Worm (Caenorhabditis elegans): ENCODE results near the gene eat-4.
A peak's percentile ranks its signal among the peaks of the same experiment; 100 is the strongest.

The eat-4 gene

ce11 chrIII:9118314-9118850 is 18.3 kb upstream of the eat-4 start, which contains the start of gene grl-11:
grl-11 (minus strand) TSS chrIII:9118364.
- TF ChIP-seq nhr-11 (tag; optimal IDR thresholded peaks at IDR 0.05), result no peak
- no peak for TF ChIP-seq nhr-47 (tag; optimal IDR thresholded peaks at IDR 0.05)
- peak; percentile 36 for TF ChIP-seq rnt-1 (tag; optimal IDR thresholded peaks at IDR 0.05)
- TF ChIP-seq ama-1 (optimal IDR thresholded peaks at IDR 0.05), result no peak

ce11 chrIII:9118921-9119606 is 17.6 kb upstream of the eat-4 start, which contains the start of gene ced-11:
ced-11 (plus strand) TSS chrIII:9119556.
- TF ChIP-seq lin-14 (GFP tag; optimal IDR thresholded peaks at IDR 0.05), result peak; percentile 71
- TF ChIP-seq C16A3.4 (tag; optimal IDR thresholded peaks at IDR 0.05), result no peak
- TF ChIP-seq pax-3 (tag; optimal IDR thresholded peaks at IDR 0.05), result no peak
- TF ChIP-seq lin-13 (GFP tag; optimal IDR thresholded peaks at IDR 0.05), result no peak
- no peak for TF ChIP-seq isw-1 (GFP tag; IDR thresholded peaks at IDR 0.05)
- TF ChIP-seq mep-1 (tag; optimal IDR thresholded peaks at IDR 0.05), result no peak
- TF ChIP-seq nhr-90 (tag; optimal IDR thresholded peaks at IDR 0.05; ENCODE audit: poor library complexity), result peak; percentile 5
- TF ChIP-seq ets-5 (GFP tag; IDR thresholded peaks at IDR 0.05), result no peak
- TF ChIP-seq tbx-2 (tag; optimal IDR thresholded peaks at IDR 0.05), result peak; percentile 49
- no peak for TF ChIP-seq C34B4.2 (tag; optimal IDR thresholded peaks at IDR 0.05)
- TF ChIP-seq unc-86 (tag; optimal IDR thresholded peaks at IDR 0.05), result no peak
- no peak for TF ChIP-seq xbp-1 (tag; optimal IDR thresholded peaks at IDR 0.05)
- TF ChIP-seq swsn-7 (tag; optimal IDR thresholded peaks at IDR 0.05), result no peak
- no peak for TF ChIP-seq snu-23 (GFP tag; optimal IDR thresholded peaks at IDR 0.05)
- no peak for TF ChIP-seq ces-1 (GFP tag; optimal IDR thresholded peaks at IDR 0.05)
- TF ChIP-seq zag-1 (tag; optimal IDR thresholded peaks at IDR 0.05), result no peak
- peak in 1 of 2 experiments; percentile 20 for TF ChIP-seq lin-35 (GFP tag; optimal IDR thresholded peaks at IDR 0.05)
- TF ChIP-seq ceh-90 (tag; optimal IDR thresholded peaks at IDR 0.05), result no peak
- no peak for TF ChIP-seq mdl-1 (tag; optimal IDR thresholded peaks at IDR 0.05)
- TF ChIP-seq ceh-88 (GFP tag; IDR thresholded peaks at IDR 0.05), result no peak
- TF ChIP-seq ama-1 (optimal IDR thresholded peaks at IDR 0.05), result no peak
- peak; percentile 23 for TF ChIP-seq blmp-1 (tag; optimal IDR thresholded peaks at IDR 0.05)
- TF ChIP-seq grh-1 (GFP tag; IDR thresholded peaks at IDR 0.05), result peak; percentile 66
- TF ChIP-seq elt-3 (tag; optimal IDR thresholded peaks at IDR 0.05), result peak in 5 of 6 experiments; percentile 25 to 81 (median 66)
- peak; percentile 49 for TF ChIP-seq nhr-85 (tag)
- TF ChIP-seq tlp-1 (tag; optimal IDR thresholded peaks at IDR 0.05), result no peak
- peak; percentile 90 for TF ChIP-seq pag-3 (tag; optimal IDR thresholded peaks at IDR 0.05; ENCODE audit: borderline replicate concordance, insufficient read depth)
- no peak for TF ChIP-seq jun-1 (tag; optimal IDR thresholded peaks at IDR 0.05)
- TF ChIP-seq nhr-76 (tag; optimal IDR thresholded peaks at IDR 0.05), result no peak
- peak; percentile 37 for TF ChIP-seq unc-130 (tag; optimal IDR thresholded peaks at IDR 0.05)
- TF ChIP-seq nhr-12 (tag; optimal IDR thresholded peaks at IDR 0.05), result no peak
- no peak for TF ChIP-seq egl-27 (tag; optimal IDR thresholded peaks at IDR 0.05)
- no peak for TF ChIP-seq nhr-47 (tag; optimal IDR thresholded peaks at IDR 0.05)
- TF ChIP-seq sox-4 (tag; optimal IDR thresholded peaks at IDR 0.05), result no peak
- no peak for TF ChIP-seq fkh-4 (tag; optimal IDR thresholded peaks at IDR 0.05; ENCODE audit: borderline replicate concordance)
- no peak for TF ChIP-seq mab-9 (GFP tag; IDR thresholded peaks at IDR 0.05)
- no peak for TF ChIP-seq C04F5.9 (tag; optimal IDR thresholded peaks at IDR 0.05)
- no peak for TF ChIP-seq nhr-237 (tag; optimal IDR thresholded peaks at IDR 0.05)
- TF ChIP-seq dpl-1 (GFP tag; optimal IDR thresholded peaks at IDR 0.05), result no peak
